Fruit fly (Drosophila melanogaster): ENCODE measurements around the gene CG33648.

CG33648 gene

DNA sequence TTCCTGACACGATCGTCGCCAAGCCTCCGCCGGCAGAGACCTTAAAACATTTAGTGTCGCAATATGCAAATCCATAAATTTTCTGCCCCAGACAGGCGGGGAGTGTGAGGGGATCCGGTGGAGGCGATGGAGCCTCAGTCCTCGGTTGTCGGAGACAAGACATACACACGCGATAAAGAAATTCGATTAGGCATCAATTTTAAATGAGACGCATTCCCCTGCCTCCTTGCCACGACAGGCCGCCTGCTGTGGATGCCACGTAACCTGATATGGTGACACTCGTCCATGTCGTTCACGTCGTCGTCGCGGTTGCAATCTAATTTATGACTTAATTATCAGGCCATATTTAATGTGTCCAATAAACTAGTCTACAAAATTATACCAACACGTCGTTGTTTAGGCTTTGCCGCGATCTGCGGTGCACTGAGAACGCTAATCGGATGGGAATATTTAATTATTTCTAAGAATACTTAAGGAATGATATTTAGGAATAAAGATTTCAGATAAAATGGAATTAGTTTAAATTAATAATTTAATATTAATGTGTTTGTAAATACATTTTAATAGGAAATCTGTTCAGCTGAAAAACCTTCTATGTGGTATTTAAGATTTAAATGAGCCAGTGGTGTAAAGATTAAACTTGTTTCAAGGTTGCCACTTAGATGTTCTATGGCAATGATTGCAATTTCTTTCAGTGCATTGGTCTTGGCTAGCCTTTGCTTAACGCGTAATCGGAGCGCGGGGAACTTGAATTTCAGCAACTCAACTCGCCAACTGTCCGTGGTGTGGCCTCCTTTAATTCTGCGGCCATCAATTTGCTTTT lies 8.7 kb upstream of the CG33648 start (continued):
- TF ChIP-seq tup (GFP tag; optimal IDR thresholded peaks at IDR 0.05): no peak
- TF ChIP-seq chm (GFP tag; IDR thresholded peaks at IDR 0.05): no peak
- no peak for TF ChIP-seq CG4730 (GFP tag; IDR thresholded peaks at IDR 0.05)
- peak; percentile 90 for TF ChIP-seq CG17361 (GFP tag; IDR thresholded peaks at IDR 0.05)
- TF ChIP-seq fd102C (GFP tag; optimal IDR thresholded peaks at IDR 0.05): no peak
- TF ChIP-seq Atf6 (GFP tag; IDR thresholded peaks at IDR 0.05): peak; percentile 38; the same call in 1 of the 2 replicates
- TF ChIP-seq trh (GFP tag; optimal IDR thresholded peaks at IDR 0.05): no peak
- TF ChIP-seq gce (GFP tag; IDR thresholded peaks at IDR 0.05): no peak
- TF ChIP-seq CG6689 (GFP tag; IDR thresholded peaks at IDR 0.05): peak; percentile 67
- TF ChIP-seq CG15479 (GFP tag; optimal IDR thresholded peaks at IDR 0.05): no peak
- TF ChIP-seq CG2202 (tag; optimal IDR thresholded peaks at IDR 0.05): peak; percentile 46
- no peak for TF ChIP-seq CG33213 (GFP tag; optimal IDR thresholded peaks at IDR 0.05)
- TF ChIP-seq CG2889 (GFP tag; IDR thresholded peaks at IDR 0.05): no peak
- peak; percentile 12 for TF ChIP-seq Chrac-16 (GFP tag; optimal IDR thresholded peaks at IDR 0.05)
- TF ChIP-seq CG3407 (GFP tag; optimal IDR thresholded peaks at IDR 0.05): peak; percentile 49
- no peak for TF ChIP-seq Atf-2 (GFP tag; optimal IDR thresholded peaks at IDR 0.05)
- peak; percentile 23 for TF ChIP-seq jing (GFP tag; optimal IDR thresholded peaks at IDR 0.05)
- peak; percentile 59 for TF ChIP-seq CG30431 (GFP tag; optimal IDR thresholded peaks at IDR 0.05)
- no peak for TF ChIP-seq CG8765 (GFP tag; IDR thresholded peaks at IDR 0.05)
- TF ChIP-seq CG32767 (GFP tag; IDR thresholded peaks at IDR 0.05): peak; percentile 81
- TF ChIP-seq NfI (GFP tag; optimal IDR thresholded peaks at IDR 0.05): peak; percentile 29
- TF ChIP-seq dm (GFP tag; optimal IDR thresholded peaks at IDR 0.05): no peak
- peak; percentile 84 for TF ChIP-seq nmo (GFP tag; optimal IDR thresholded peaks at IDR 0.05)
- TF ChIP-seq CrebB (tag; optimal IDR thresholded peaks at IDR 0.05): no peak
- no peak for TF ChIP-seq CG7928 (GFP tag; optimal IDR thresholded peaks at IDR 0.05)
- no peak for TF ChIP-seq CG4404 (GFP tag; IDR thresholded peaks at IDR 0.05)
- no peak for TF ChIP-seq psq (GFP tag; optimal IDR thresholded peaks at IDR 0.05)
- TF ChIP-seq nerfin-1 (tag; optimal IDR thresholded peaks at IDR 0.05): peak; percentile 52
- no peak for TF ChIP-seq B-H2 (GFP tag; optimal IDR thresholded peaks at IDR 0.05)
- TF ChIP-seq Trl (optimal IDR thresholded peaks at IDR 0.05): no peak
- TF ChIP-seq Trl (GFP tag; optimal IDR thresholded peaks at IDR 0.05): no peak
- TF ChIP-seq CG2875 (GFP tag; optimal IDR thresholded peaks at IDR 0.05): peak; percentile 53
- peak; percentile 74 for TF ChIP-seq nom (GFP tag; optimal IDR thresholded peaks at IDR 0.05)
- TF ChIP-seq nerfin-2 (GFP tag; IDR thresholded peaks at IDR 0.05; ENCODE audit: partially characterized antibody): no peak
- peak; percentile 86 for TF ChIP-seq crol (GFP tag; IDR thresholded peaks at IDR 0.05)
- no peak for TF ChIP-seq Neu2 (GFP tag; optimal IDR thresholded peaks at IDR 0.05; ENCODE audit: borderline replicate concordance)
- peak; percentile 46 for TF ChIP-seq Abd-B (GFP tag; optimal IDR thresholded peaks at IDR 0.05)
- TF ChIP-seq emc (GFP tag; optimal IDR thresholded peaks at IDR 0.05): no peak
- TF ChIP-seq CG13624 (GFP tag; optimal IDR thresholded peaks at IDR 0.05): no peak
- no peak; the same call in 1 of the 2 replicates for TF ChIP-seq CG17612 (GFP tag; IDR thresholded peaks at IDR 0.05)
- peak; percentile 63 for TF ChIP-seq CG1233 (GFP tag; optimal IDR thresholded peaks at IDR 0.05)
- TF ChIP-seq lov (optimal IDR thresholded peaks at IDR 0.05): no peak
- 0 out of 3 replicates have a peak, but pooled peaks have one; percentile 59 for TF ChIP-seq lov (GFP tag; IDR thresholded peaks at IDR 0.05)
- TF ChIP-seq Fer2 (tag; optimal IDR thresholded peaks at IDR 0.05): no peak
- no peak for TF ChIP-seq knrl (GFP tag; IDR thresholded peaks at IDR 0.05; ENCODE audit: partially characterized antibody)
- TF ChIP-seq CG7357 (GFP tag; IDR thresholded peaks at IDR 0.05): peak; percentile 50; the same call in 1 of the 3 replicates
- TF ChIP-seq HmgZ (tag; optimal IDR thresholded peaks at IDR 0.05): no peak
- no peak for TF ChIP-seq unc-4 (GFP tag; IDR thresholded peaks at IDR 0.05; ENCODE audit: partially characterized antibody)
- 0 out of 2 replicates have a peak, but pooled peaks have one; percentile 17 for TF ChIP-seq Adf1 (GFP tag; IDR thresholded peaks at IDR 0.05)
- TF ChIP-seq Six4 (GFP tag; optimal IDR thresholded peaks at IDR 0.05): peak; percentile 50

Data from whole organism, embryonic.